Worm (Caenorhabditis elegans) whole organism, late embryonic: Measurements from ENCODE around the gene nlp-13.

Source experiments
- C38D4.7 ChIP-seq: fragments of 200-800 bp; sonication (Bioruptor generic); optimal IDR thresholded peaks from 2 replicates; lab custom pipeline; 2018; ENCODE audit warnings: mild to moderate bottlenecking, missing genetic modification characterization, moderate library complexity, missing compliant biosample characterization
- F13H6.1 ChIP-seq: sonication (generic microtip); optimal IDR thresholded peaks from 2 replicates; lab custom pipeline; 2016; ENCODE audit warnings: missing genetic modification characterization, missing compliant biosample characterization
- K02D7.2 ChIP-seq: sonication (generic microtip); optimal IDR thresholded peaks from 2 replicates; lab custom pipeline; 2017; ENCODE audit warnings: mild to moderate bottlenecking, missing genetic modification characterization, missing compliant biosample characterization
- K09A11.1 ChIP-seq: sonication (generic microtip); optimal IDR thresholded peaks from 2 replicates; lab custom pipeline; 2017; ENCODE audit warnings: antibody characterized with exemption, mild to moderate bottlenecking, missing genetic modification characterization, missing compliant biosample characterization; ENCODE audit not compliant: insufficient read depth
- T23F11.4 ChIP-seq: fragments of 200-800 bp; sonication (Bioruptor generic); optimal IDR thresholded peaks from 2 replicates; lab custom pipeline; 2018; ENCODE audit warnings: mild to moderate bottlenecking, missing genetic modification characterization, missing compliant biosample characterization
- Y22D7AL.16 ChIP-seq: sonication (generic microtip); optimal IDR thresholded peaks from 2 replicates; lab custom pipeline; 2016; ENCODE audit warnings: missing genetic modification characterization, missing compliant biosample characterization
- ceh-18 ChIP-seq: sonication (generic microtip); optimal IDR thresholded peaks from 2 replicates; lab custom pipeline; 2016; ENCODE audit warnings: missing genetic modification characterization, missing compliant biosample characterization
- ceh-19 ChIP-seq: fragments of 200-800 bp; sonication (Bioruptor generic); optimal IDR thresholded peaks from 2 replicates; lab custom pipeline; 2018; ENCODE audit warnings: mild to moderate bottlenecking, missing genetic modification characterization, missing compliant biosample characterization
- ceh-2 ChIP-seq: sonication (generic microtip); optimal IDR thresholded peaks from 2 replicates; lab custom pipeline; 2016; ENCODE audit warnings: missing genotype, missing genetic modification characterization, missing compliant biosample characterization
- ceh-22 ChIP-seq: sonication (generic microtip); optimal IDR thresholded peaks from 2 replicates; lab custom pipeline; 2017; ENCODE audit warnings: missing biosample characterization, missing genetic modification characterization
- ceh-24 ChIP-seq: sonication (generic microtip); optimal IDR thresholded peaks from 2 replicates; lab custom pipeline; 2016; ENCODE audit warnings: mild to moderate bottlenecking, missing genetic modification characterization, missing compliant biosample characterization
- ceh-30 ChIP-seq: fragments of 150-350 bp; optimal IDR thresholded peaks from 2 replicates; lab custom pipeline; 2014; ENCODE audit warnings: missing biosample characterization, missing genetic modification characterization
- ceh-31 ChIP-seq: sonication (generic microtip); optimal IDR thresholded peaks from 2 replicates; lab custom pipeline; 2016; ENCODE audit warnings: missing genetic modification characterization, missing compliant biosample characterization
- ceh-48 ChIP-seq: sonication (generic microtip); optimal IDR thresholded peaks from 2 replicates; lab custom pipeline; 2016; ENCODE audit warnings: missing genetic modification characterization, inconsistent platforms, missing compliant biosample characterization
- ceh-9 ChIP-seq: sonication (generic microtip); optimal IDR thresholded peaks from 2 replicates; lab custom pipeline; 2016; ENCODE audit warnings: mild to moderate bottlenecking, missing genetic modification characterization, inconsistent platforms, missing compliant biosample characterization
- che-1 ChIP-seq: sonication (generic microtip); optimal IDR thresholded peaks from 2 replicates; lab custom pipeline; 2016; ENCODE audit warnings: mild to moderate bottlenecking, missing genetic modification characterization, missing compliant biosample characterization
- dmd-4 ChIP-seq: sonication (generic microtip); optimal IDR thresholded peaks from 2 replicates; lab custom pipeline; 2016; ENCODE audit warnings: borderline replicate concordance, missing genetic modification characterization, missing compliant biosample characterization
- elt-4 ChIP-seq: sonication (generic microtip); optimal IDR thresholded peaks from 2 replicates; lab custom pipeline; 2016; ENCODE audit warnings: missing genetic modification characterization, missing compliant biosample characterization
- eyg-1 ChIP-seq: sonication (generic microtip); optimal IDR thresholded peaks from 2 replicates; lab custom pipeline; 2016; ENCODE audit warnings: missing genotype, missing genetic modification characterization, missing compliant biosample characterization
- fax-1 ChIP-seq: sonication (generic microtip); optimal IDR thresholded peaks from 2 replicates; lab custom pipeline; 2016; ENCODE audit warnings: missing genotype, missing genetic modification characterization, missing compliant biosample characterization
- fkh-10 ChIP-seq: fragments of 150-350 bp; optimal IDR thresholded peaks from 2 replicates; lab custom pipeline; 2014; ENCODE audit warnings: missing biosample characterization, missing genetic modification reagents, missing genetic modification characterization
- fkh-6 ChIP-seq: sonication (generic microtip); optimal IDR thresholded peaks from 2 replicates; lab custom pipeline; 2016; ENCODE audit warnings: missing genetic modification characterization, missing compliant biosample characterization
- gmeb-2 ChIP-seq: sonication (generic microtip); optimal IDR thresholded peaks from 2 replicates; lab custom pipeline; 2016; ENCODE audit warnings: missing genetic modification characterization, inconsistent platforms, missing compliant biosample characterization
- hlh-30 ChIP-seq: sonication (generic microtip); optimal IDR thresholded peaks from 2 replicates; lab custom pipeline; 2017; ENCODE audit warnings: antibody characterized with exemption, missing genetic modification characterization, missing compliant biosample characterization; ENCODE audit not compliant: insufficient read depth
- hlh-6 ChIP-seq: sonication (generic microtip); optimal IDR thresholded peaks from 2 replicates; lab custom pipeline; 2016; ENCODE audit warnings: missing genotype, missing genetic modification characterization, missing compliant biosample characterization
- mec-3 ChIP-seq: sonication (generic microtip); optimal IDR thresholded peaks from 2 replicates; lab custom pipeline; 2016; ENCODE audit warnings: borderline replicate concordance, missing genetic modification characterization, missing compliant biosample characterization
- npax-4 ChIP-seq: sonication (generic microtip); optimal IDR thresholded peaks from 2 replicates; lab custom pipeline; 2016; ENCODE audit warnings: missing genetic modification characterization, missing compliant biosample characterization
- pag-3 ChIP-seq: sonication (generic microtip); optimal IDR thresholded peaks from 2 replicates; lab custom pipeline; 2016; ENCODE audit warnings: missing compliant biosample characterization, missing genetic modification characterization, borderline replicate concordance
- pat-9 ChIP-seq: fragments of 200-800 bp; sonication (Bioruptor generic); optimal IDR thresholded peaks from 2 replicates; lab custom pipeline; 2018; ENCODE audit warnings: mild to moderate bottlenecking, missing genetic modification characterization, moderate library complexity, missing compliant biosample characterization
- pax-1 ChIP-seq: fragments of 150-350 bp; optimal IDR thresholded peaks from 2 replicates; lab custom pipeline; 2014; ENCODE audit warnings: missing biosample characterization, missing genetic modification characterization
- pha-2 ChIP-seq: sonication (generic microtip); optimal IDR thresholded peaks from 2 replicates; lab custom pipeline; 2017; ENCODE audit warnings: mild to moderate bottlenecking, missing genetic modification characterization, missing compliant biosample characterization
- pha-4 ChIP-seq: fragments of 150-350 bp; optimal IDR thresholded peaks from 2 replicates; lab custom pipeline; 2018; ENCODE audit warnings: missing biosample characterization, missing genetic modification reagents, missing genetic modification characterization
- ref-2 ChIP-seq: sonication (generic microtip); optimal IDR thresholded peaks from 2 replicates; lab custom pipeline; 2016; ENCODE audit warnings: missing genetic modification characterization, missing compliant biosample characterization
- sdc-2 ChIP-seq: sonication (generic microtip); optimal IDR thresholded peaks from 2 replicates; lab custom pipeline; 2016; ENCODE audit warnings: missing genotype, missing genetic modification characterization, missing compliant biosample characterization
- sox-4 ChIP-seq: sonication (generic microtip); optimal IDR thresholded peaks from 2 replicates; lab custom pipeline; 2017; ENCODE audit warnings: mild to moderate bottlenecking, missing genetic modification characterization, inconsistent platforms, missing compliant biosample characterization
- syd-9 ChIP-seq: sonication (generic microtip); optimal IDR thresholded peaks from 2 replicates; lab custom pipeline; 2016; ENCODE audit warnings: mild to moderate bottlenecking, missing genetic modification characterization, moderate library complexity, missing compliant biosample characterization
- unc-3 ChIP-seq, 2 experiments: fragments of 200-800 bp in 1 of 2; sonication (Bioruptor generic) in 1 of 2; sonication (generic microtip) in 1 of 2; conservative IDR thresholded peaks in 1 of 2; optimal IDR thresholded peaks in 1 of 2; 2 replicates each; pipeline versions ENCODE4 v1.3.6 to Lab custom; 2016 to 2022; ENCODE audit warnings: missing compliant biosample characterization in 2 of 2, missing genetic modification characterization in 2 of 2, missing genetic modification reagents in 1 of 2
- unc-86 ChIP-seq: sonication (generic microtip); optimal IDR thresholded peaks from 2 replicates; lab custom pipeline; 2016; ENCODE audit warnings: missing genetic modification characterization, missing compliant biosample characterization
- ztf-16 ChIP-seq: sonication (generic microtip); optimal IDR thresholded peaks from 2 replicates; lab custom pipeline; 2017; ENCODE audit warnings: missing genetic modification characterization, missing compliant biosample characterization

nlp-13 gene

ce11 chrV:4194587-4195211 lies 41.5 kb upstream of the nlp-13 start, which contains the start of gene Y45G5AM.9 (continued):
- TF ChIP-seq K02D7.2 (tag; lab: Kevin White, UChicago) = no peak
- peak; percentile 82 for TF ChIP-seq ref-2 (tag; lab: Kevin White, UChicago)
- peak; percentile 28 for TF ChIP-seq C38D4.7 (GFP tag; lab: Kevin White, UChicago)
- peak; percentile 18 for TF ChIP-seq che-1 (tag; lab: Kevin White, UChicago)
- TF ChIP-seq pha-2 (tag; lab: Kevin White, UChicago) = no peak
- TF ChIP-seq elt-4 (tag; lab: Kevin White, UChicago) = no peak
- no peak for TF ChIP-seq ceh-30
- peak; percentile 53 for TF ChIP-seq unc-86 (tag; lab: Kevin White, UChicago)
- no peak for TF ChIP-seq ceh-24 (tag; lab: Kevin White, UChicago)
- peak; percentile 39 for TF ChIP-seq pat-9 (tag; lab: Kevin White, UChicago)
- no peak for TF ChIP-seq pag-3 (tag; lab: Kevin White, UChicago)
- no peak for TF ChIP-seq pha-4
- no peak for TF ChIP-seq hlh-6 (tag; lab: Kevin White, UChicago)
- TF ChIP-seq F13H6.1 (tag; lab: Kevin White, UChicago) = peak; percentile 66
- peak; percentile 40 for TF ChIP-seq syd-9 (tag; lab: Kevin White, UChicago)
- peak; percentile 42 for TF ChIP-seq eyg-1 (tag; lab: Kevin White, UChicago)
- TF ChIP-seq unc-3 (GFP tag; conservative IDR thresholded peaks at IDR 0.05; lab: Robert Waterston, UW) = 0 out of 2 replicates have a peak, but pooled peaks have one; percentile 25
- peak; percentile 4 for TF ChIP-seq unc-3 (tag; optimal IDR thresholded peaks at IDR 0.05; lab: Kevin White, UChicago)
- peak; percentile 59 for TF ChIP-seq ceh-19 (GFP tag; lab: Kevin White, UChicago)
- peak; percentile 83 for TF ChIP-seq ceh-48 (tag; lab: Kevin White, UChicago)
- TF ChIP-seq fkh-6 (tag; lab: Kevin White, UChicago) = no peak
- peak; percentile 63 for TF ChIP-seq ceh-18 (tag; lab: Kevin White, UChicago)
- peak; percentile 25 for TF ChIP-seq sdc-2 (tag; lab: Kevin White, UChicago)
- TF ChIP-seq pax-1 = no peak
- TF ChIP-seq npax-4 (tag; lab: Kevin White, UChicago) = no peak
- TF ChIP-seq ceh-22 (tag; lab: Kevin White, UChicago) = no peak
- peak; percentile 54 for TF ChIP-seq hlh-30 (tag; lab: Kevin White, UChicago)

ce11 chrV:4195283-4195682 lies 40.9 kb upstream of the nlp-13 start, which contains the start of gene algn-5:
TSS of gene algn-5 (plus strand) at chrV:4195577.
- no peak for TF ChIP-seq T23F11.4 (GFP tag; lab: Kevin White, UChicago)
- TF ChIP-seq ceh-48 (tag; lab: Kevin White, UChicago) = no peak
- TF ChIP-seq K09A11.1 (tag; lab: Kevin White, UChicago) = no peak
- TF ChIP-seq dmd-4 (tag; lab: Kevin White, UChicago) = no peak
- no peak for TF ChIP-seq eyg-1 (tag; lab: Kevin White, UChicago)
- no peak for TF ChIP-seq pha-2 (tag; lab: Kevin White, UChicago)
- TF ChIP-seq hlh-6 (tag; lab: Kevin White, UChicago) = no peak
- no peak for TF ChIP-seq mec-3 (tag; lab: Kevin White, UChicago)
- TF ChIP-seq ztf-16 = no peak
- no peak for TF ChIP-seq Y22D7AL.16 (tag; lab: Kevin White, UChicago)
- TF ChIP-seq sdc-2 (tag; lab: Kevin White, UChicago) = no peak

- TF ChIP-seq gmeb-2 (tag; lab: Kevin White, UChicago) = no peak
- no peak for TF ChIP-seq fax-1 (tag; lab: Kevin White, UChicago)
- TF ChIP-seq mec-3 (tag; lab: Kevin White, UChicago) = no peak
- no peak for TF ChIP-seq ceh-31 (tag; lab: Kevin White, UChicago)
- no peak for TF ChIP-seq elt-4 (tag; lab: Kevin White, UChicago)
- no peak for TF ChIP-seq hlh-30 (tag; lab: Kevin White, UChicago)
- TF ChIP-seq sox-4 (tag; lab: Kevin White, UChicago) = no peak
- TF ChIP-seq pat-9 (tag; lab: Kevin White, UChicago) = no peak
- TF ChIP-seq ref-2 (tag; lab: Kevin White, UChicago) = no peak
- TF ChIP-seq K02D7.2 (tag; lab: Kevin White, UChicago) = no peak
- no peak for TF ChIP-seq ceh-9 (tag; lab: Kevin White, UChicago)
- TF ChIP-seq fkh-10 (GFP tag; lab: Kevin White, UChicago) = no peak
- no peak for TF ChIP-seq che-1 (tag; lab: Kevin White, UChicago)
- no peak for TF ChIP-seq pag-3 (tag; lab: Kevin White, UChicago)
- TF ChIP-seq ceh-2 = no peak
- TF ChIP-seq pha-2 (tag; lab: Kevin White, UChicago) = no peak
- no peak for TF ChIP-seq hlh-6 (tag; lab: Kevin White, UChicago)
Measured at ce11 chrV:4199185-4199584, 37.0 kb upstream of the nlp-13 start, which contains the start of gene rpac-40. TSS of gene rpac-40 (plus strand) at chrV:4199485.
